Worm (Caenorhabditis elegans) whole organism, L4/young adult: ENCODE data around the gene kvs-2.

Source experiments
- W03F9.2 ChIP-seq: fragments of 150-350 bp; optimal IDR thresholded peaks from 2 replicates; lab custom pipeline; 2014; ENCODE audit warnings: missing biosample characterization, missing genetic modification characterization
- dao-5 ChIP-seq: sonication (generic microtip); optimal IDR thresholded peaks from 2 replicates; lab custom pipeline; 2016; ENCODE audit warnings: missing genotype, missing genetic modification characterization, moderate library complexity, missing compliant biosample characterization
- him-1 ChIP-seq: sonication (generic microtip); optimal IDR thresholded peaks from 2 replicates; lab custom pipeline; 2016; ENCODE audit warnings: missing genotype, missing genetic modification reagents, missing genetic modification characterization, missing compliant biosample characterization

ce11 chrV:10630497-10630896, 5.3 kb upstream of the kvs-2 start:
- no peak for TF ChIP-seq W03F9.2
- TF ChIP-seq dao-5 = no peak
- TF ChIP-seq him-1 (tag; lab: Kevin White, UChicago) = no peak
